Worm (Caenorhabditis elegans) whole organism, young adult: ENCODE results near the gene D2023.1.

Experiments used
- B0261.1 ChIP-seq: sonication (generic microtip); optimal IDR thresholded peaks from 2 replicates; lab custom pipeline; 2016; ENCODE audit warnings: mild to moderate bottlenecking, missing genetic modification characterization, moderate library complexity, missing compliant biosample characterization
- C06A6.2 ChIP-seq: fragments of 200-800 bp; sonication (Bioruptor generic); conservative IDR thresholded peaks from 2 replicates; pipeline ENCODE4 v1.3.6; 2022; ENCODE audit warnings: missing genetic modification characterization, missing compliant biosample characterization
- D2030.7 ChIP-seq: fragments of 200-800 bp; sonication (Bioruptor generic); IDR thresholded peaks from 2 replicates; pipeline ENCODE4 v1.3.6; 2022; ENCODE audit warnings: missing genetic modification reagents, missing genetic modification characterization, missing compliant biosample characterization
- F22D6.2 ChIP-seq: sonication (generic microtip); optimal IDR thresholded peaks from 2 replicates; lab custom pipeline; 2016; ENCODE audit warnings: mild to moderate bottlenecking, missing genetic modification characterization, missing compliant biosample characterization
- F23B12.7 ChIP-seq: sonication (generic microtip); optimal IDR thresholded peaks from 2 replicates; lab custom pipeline; 2017; ENCODE audit warnings: missing genetic modification characterization, mild to moderate bottlenecking, missing compliant biosample characterization, antibody characterized with exemption, moderate library complexity; ENCODE audit not compliant: insufficient read depth
- K12H6.12 ChIP-seq: fragments of 200-800 bp; sonication (Bioruptor generic); optimal IDR thresholded peaks from 2 replicates; lab custom pipeline; 2018; ENCODE audit warnings: mild to moderate bottlenecking, missing genetic modification characterization, missing compliant biosample characterization
- T07F8.4 ChIP-seq: sonication (generic microtip); optimal IDR thresholded peaks from 2 replicates; lab custom pipeline; 2016; ENCODE audit warnings: mild to moderate bottlenecking, missing genetic modification characterization, moderate library complexity, missing compliant biosample characterization
- Y53F4B.3 ChIP-seq: fragments of 200-800 bp; sonication (Bioruptor generic); IDR thresholded peaks from 2 replicates; pipeline ENCODE4 v1.3.6; 2022; ENCODE audit warnings: missing genetic modification reagents, missing genetic modification characterization, missing compliant biosample characterization
- akir-1 ChIP-seq: fragments of 200-800 bp; sonication (Bioruptor generic); optimal IDR thresholded peaks from 2 replicates; lab custom pipeline; 2018; ENCODE audit warnings: mild to moderate bottlenecking, missing genetic modification characterization, moderate library complexity, missing compliant biosample characterization
- aptf-3 ChIP-seq: fragments of 200-800 bp; sonication (Bioruptor generic); IDR thresholded peaks from 2 replicates; pipeline ENCODE4 v1.3.6; 2022; ENCODE audit warnings: missing genetic modification characterization, missing compliant biosample characterization
- atf-7 ChIP-seq: sonication (generic microtip); optimal IDR thresholded peaks from 2 replicates; lab custom pipeline; 2017; ENCODE audit warnings: mild to moderate bottlenecking, missing genetic modification characterization, missing compliant biosample characterization
- cebp-1 ChIP-seq, 2 experiments: fragments of 200-800 bp in 1 of 2; sonication (Bioruptor generic) in 1 of 2; sonication (generic microtip) in 1 of 2; IDR thresholded peaks in 1 of 2; optimal IDR thresholded peaks in 1 of 2; 2 replicates each; pipeline versions ENCODE4 v1.3.6 to Lab custom; 2017 to 2022; ENCODE audit warnings: missing compliant biosample characterization in 2 of 2, missing genetic modification characterization in 2 of 2, mild to moderate bottlenecking in 1 of 2, missing genetic modification reagents in 1 of 2, moderate library complexity in 1 of 2
- ceh-58 ChIP-seq: fragments of 200-800 bp; sonication (Bioruptor generic); IDR thresholded peaks from 2 replicates; pipeline ENCODE4 v1.3.6; 2022; ENCODE audit warnings: missing genetic modification characterization, missing compliant biosample characterization
- ceh-91 ChIP-seq: fragments of 200-800 bp; sonication (Bioruptor generic); IDR thresholded peaks from 2 replicates; pipeline ENCODE4 v1.3.6; 2022; ENCODE audit warnings: missing genetic modification reagents, missing genetic modification characterization, missing compliant biosample characterization
- chd-7 ChIP-seq: sonication (generic microtip); optimal IDR thresholded peaks from 2 replicates; lab custom pipeline; 2016; ENCODE audit warnings: mild to moderate bottlenecking, missing genetic modification characterization, moderate library complexity, missing compliant biosample characterization
- dpff-1 ChIP-seq: sonication (generic microtip); optimal IDR thresholded peaks from 2 replicates; lab custom pipeline; 2017; ENCODE audit warnings: mild to moderate bottlenecking, missing genetic modification characterization, missing compliant biosample characterization
- egl-44 ChIP-seq: fragments of 200-800 bp; sonication (Bioruptor generic); IDR thresholded peaks from 2 replicates; pipeline ENCODE4 v1.3.6; 2022; ENCODE audit warnings: missing genetic modification reagents, missing genetic modification characterization, missing compliant biosample characterization
- ets-4 ChIP-seq: fragments of 200-800 bp; sonication (Bioruptor generic); optimal IDR thresholded peaks from 2 replicates; lab custom pipeline; 2018; ENCODE audit warnings: mild to moderate bottlenecking, missing genetic modification characterization, missing compliant biosample characterization
- fkh-3 ChIP-seq: sonication (generic microtip); optimal IDR thresholded peaks from 2 replicates; lab custom pipeline; 2016; ENCODE audit warnings: mild to moderate bottlenecking, missing genetic modification characterization, missing compliant biosample characterization
- hsf-1 ChIP-seq: fragments of 200-800 bp; sonication (Bioruptor generic); IDR thresholded peaks from 2 replicates; pipeline ENCODE4 v1.3.6; 2022; ENCODE audit warnings: missing genetic modification reagents, missing genetic modification characterization, missing compliant biosample characterization
- let-526 ChIP-seq: fragments of 200-800 bp; sonication (Bioruptor generic); IDR thresholded peaks from 2 replicates; pipeline ENCODE4 v1.3.6; 2022; ENCODE audit warnings: missing genetic modification reagents, missing genetic modification characterization, missing compliant biosample characterization
- lin-26 ChIP-seq: fragments of 200-800 bp; sonication (Bioruptor generic); IDR thresholded peaks from 2 replicates; pipeline ENCODE4 v1.3.6; 2022; ENCODE audit warnings: missing genetic modification reagents, missing genetic modification characterization, missing compliant biosample characterization
- lin-54 ChIP-seq: fragments of 200-800 bp; sonication (Bioruptor generic); optimal IDR thresholded peaks from 2 replicates; lab custom pipeline; 2018; ENCODE audit warnings: mild to moderate bottlenecking, missing genetic modification characterization, missing compliant biosample characterization
- lsy-27 ChIP-seq: sonication (generic microtip); optimal IDR thresholded peaks from 2 replicates; lab custom pipeline; 2017; ENCODE audit warnings: missing genetic modification characterization, mild to moderate bottlenecking, missing compliant biosample characterization, antibody characterized with exemption, missing genotype, borderline replicate concordance; ENCODE audit not compliant: insufficient read depth
- madf-10 ChIP-seq: sonication (generic microtip); optimal IDR thresholded peaks from 2 replicates; lab custom pipeline; 2016; ENCODE audit warnings: mild to moderate bottlenecking, missing genetic modification characterization, missing compliant biosample characterization
- madf-3 ChIP-seq: fragments of 200-800 bp; sonication (Bioruptor generic); IDR thresholded peaks from 2 replicates; pipeline ENCODE4 v1.3.6; 2022; ENCODE audit warnings: missing genetic modification reagents, missing genetic modification characterization, missing compliant biosample characterization
- madf-8 ChIP-seq: fragments of 200-800 bp; sonication (Bioruptor generic); conservative IDR thresholded peaks from 2 replicates; pipeline ENCODE4 v1.3.6; 2022; ENCODE audit warnings: missing genetic modification reagents, missing genetic modification characterization, missing compliant biosample characterization
- mcd-1 ChIP-seq: fragments of 200-800 bp; sonication (Bioruptor generic); IDR thresholded peaks from 2 replicates; pipeline ENCODE4 v1.3.6; 2022; ENCODE audit warnings: missing genetic modification reagents, missing genetic modification characterization, missing compliant biosample characterization
- mel-28 ChIP-seq: sonication (generic microtip); optimal IDR thresholded peaks from 2 replicates; lab custom pipeline; 2016; ENCODE audit warnings: borderline replicate concordance, mild to moderate bottlenecking, missing genetic modification characterization, missing compliant biosample characterization
- mes-4 ChIP-seq: sonication (generic microtip); optimal IDR thresholded peaks from 2 replicates; lab custom pipeline; 2016; ENCODE audit warnings: missing genotype, missing genetic modification characterization, missing compliant biosample characterization
- nfyb-1 ChIP-seq: fragments of 200-800 bp; sonication (Bioruptor generic); IDR thresholded peaks from 2 replicates; pipeline ENCODE4 v1.3.6; 2022; ENCODE audit warnings: missing genetic modification reagents, missing genetic modification characterization, missing compliant biosample characterization
- nhr-80 ChIP-seq: sonication (generic microtip); optimal IDR thresholded peaks from 2 replicates; lab custom pipeline; 2016; ENCODE audit warnings: missing genetic modification characterization, missing compliant biosample characterization
- nhr-90 ChIP-seq: sonication (generic microtip); optimal IDR thresholded peaks from 2 replicates; lab custom pipeline; 2016; ENCODE audit warnings: missing genotype, mild to moderate bottlenecking, missing genetic modification characterization, missing compliant biosample characterization
- repo-1 ChIP-seq: sonication (generic microtip); optimal IDR thresholded peaks from 2 replicates; lab custom pipeline; 2017; ENCODE audit warnings: mild to moderate bottlenecking, missing genetic modification characterization, missing compliant biosample characterization
- snpc-1.3 ChIP-seq: sonication (generic microtip); optimal IDR thresholded peaks from 2 replicates; lab custom pipeline; 2017; ENCODE audit warnings: missing genetic modification characterization, mild to moderate bottlenecking, missing compliant biosample characterization, antibody characterized with exemption, moderate library complexity, missing genotype, missing genetic modification reagents; ENCODE audit not compliant: insufficient read depth
- unc-130 ChIP-seq: sonication (generic microtip); optimal IDR thresholded peaks from 2 replicates; lab custom pipeline; 2016; ENCODE audit warnings: missing genetic modification reagents, missing genetic modification characterization, missing compliant biosample characterization
- xnd-1 ChIP-seq: sonication (generic microtip); optimal IDR thresholded peaks from 2 replicates; lab custom pipeline; 2016; ENCODE audit warnings: missing genotype, missing genetic modification reagents, missing genetic modification characterization, missing compliant biosample characterization
- zim-3 ChIP-seq: sonication (generic microtip); optimal IDR thresholded peaks from 2 replicates; lab custom pipeline; 2017; ENCODE audit warnings: mild to moderate bottlenecking, missing genetic modification characterization, moderate library complexity, missing compliant biosample characterization
- ztf-18 ChIP-seq: sonication (generic microtip); optimal IDR thresholded peaks from 2 replicates; lab custom pipeline; 2016; ENCODE audit warnings: missing genotype, mild to moderate bottlenecking, missing genetic modification characterization, missing compliant biosample characterization
- ztf-22 ChIP-seq: fragments of 200-800 bp; sonication (Bioruptor generic); optimal IDR thresholded peaks from 2 replicates; lab custom pipeline; 2018; ENCODE audit warnings: mild to moderate bottlenecking, missing genetic modification characterization, moderate library complexity, missing compliant biosample characterization

Gene D2023.1

DNA sequence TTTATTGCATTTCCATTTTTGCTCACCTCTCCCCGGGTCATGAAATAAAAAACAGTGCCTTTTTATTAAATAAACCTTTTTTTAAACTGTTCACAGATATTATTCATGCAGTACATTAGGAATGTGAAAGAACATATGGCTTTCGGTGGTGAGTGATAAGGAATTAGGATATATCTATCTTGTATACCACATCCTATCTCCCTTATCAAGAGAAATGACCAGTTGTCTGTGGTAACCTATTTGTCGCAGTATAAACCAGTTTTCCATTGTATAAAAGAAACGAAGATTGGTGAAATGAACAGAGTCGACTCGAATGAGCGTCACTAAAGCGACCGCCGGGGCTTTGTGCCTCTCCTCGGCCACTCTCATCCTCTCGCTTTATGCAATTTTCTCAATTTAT is 39.9 kb downstream of the D2023.1 start, which contains the start of gene col-158:
Gene col-158, plus strand, starts transcription at position 301 of the 400 bp plus-strand sequence.
- TF ChIP-seq snpc-1.3 (tag; lab: Kevin White, UChicago) (no peak), repo-1 (tag; lab: Kevin White, UChicago) (no peak), chd-7 (tag; lab: Kevin White, UChicago) (no peak)
- TF ChIP-seq, all 124 proteins: peak for 0

DNA sequence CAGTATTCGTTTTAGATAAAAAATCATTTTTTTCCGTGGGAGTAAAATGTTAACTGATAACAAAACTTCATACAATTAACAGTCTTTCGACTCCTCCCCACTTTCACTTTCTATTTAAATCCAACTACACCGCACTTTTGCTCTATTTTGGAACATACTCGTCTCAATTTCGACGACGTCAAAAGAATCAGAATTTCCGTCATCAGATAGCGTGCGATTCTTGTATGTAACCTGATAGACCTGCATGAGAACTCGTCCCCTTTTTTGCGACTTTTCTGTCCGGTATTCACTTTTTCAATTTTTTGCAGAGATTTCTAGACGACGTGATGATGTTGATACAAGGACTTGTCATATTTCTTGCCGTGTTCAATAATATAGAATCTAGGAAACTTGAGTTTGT is 44.0 kb downstream of the D2023.1 start, which contains the start of gene pho-8:
Gene pho-8, plus strand, starts transcription at position 301 of the 400 bp plus-strand sequence.
- no peak for TF ChIP-seq zim-3 (tag; lab: Kevin White, UChicago)
- no peak for TF ChIP-seq hsf-1 (GFP tag; lab: Robert Waterston, UW)
- no peak for TF ChIP-seq akir-1 (GFP tag; lab: Kevin White, UChicago)
- no peak for TF ChIP-seq dpff-1
- no peak for TF ChIP-seq snpc-1.3 (tag; lab: Kevin White, UChicago)
- TF ChIP-seq mcd-1 (GFP tag; lab: Robert Waterston, UW), result no peak
- no peak for TF ChIP-seq D2030.7 (GFP tag; lab: Robert Waterston, UW)
- TF ChIP-seq mel-28 (tag; lab: Kevin White, UChicago), result no peak
- no peak for TF ChIP-seq B0261.1 (tag; lab: Kevin White, UChicago)
- no peak for TF ChIP-seq egl-44 (GFP tag; lab: Robert Waterston, UW)
- TF ChIP-seq xnd-1 (tag; lab: Kevin White, UChicago), result no peak
- TF ChIP-seq let-526, result no peak
- TF ChIP-seq cebp-1 (GFP tag; IDR thresholded peaks at IDR 0.05; lab: Robert Waterston, UW), result no peak
- no peak for TF ChIP-seq cebp-1 (tag; optimal IDR thresholded peaks at IDR 0.05; lab: Kevin White, UChicago)
- TF ChIP-seq, all 124 proteins: peak for 0

DNA sequence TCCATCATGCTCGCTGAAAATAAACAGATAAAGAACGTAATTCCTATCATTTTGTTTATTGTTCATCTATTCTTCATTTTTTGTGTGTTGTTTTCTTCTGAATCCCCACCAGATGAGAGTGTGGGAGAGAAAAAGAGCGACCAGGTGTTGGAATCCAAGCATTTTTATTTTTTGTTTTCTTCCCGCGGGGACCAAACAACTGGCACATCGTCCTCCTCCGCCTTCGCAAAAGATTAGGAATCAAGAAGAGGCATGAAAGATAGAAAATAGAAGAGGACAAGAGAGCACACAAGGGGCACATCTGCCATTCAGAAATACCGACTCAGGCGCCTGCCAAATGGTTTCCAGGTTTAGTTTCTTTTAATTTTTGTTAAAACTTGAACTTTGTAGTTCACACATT is 46.7 kb downstream of the D2023.1 start, which contains the start of gene R13H4.2:
Gene R13H4.2, plus strand, starts transcription at position 319 of the 400 bp plus-strand sequence.
- TF ChIP-seq aptf-3 (GFP tag; lab: Robert Waterston, UW) (no peak), mcd-1 (GFP tag; lab: Robert Waterston, UW) (no peak), mes-4 (tag; lab: Kevin White, UChicago) (no peak), C06A6.2 (GFP tag; lab: Robert Waterston, UW) (no peak), K12H6.12 (tag; lab: Kevin White, UChicago) (peak; percentile 10)

DNA sequence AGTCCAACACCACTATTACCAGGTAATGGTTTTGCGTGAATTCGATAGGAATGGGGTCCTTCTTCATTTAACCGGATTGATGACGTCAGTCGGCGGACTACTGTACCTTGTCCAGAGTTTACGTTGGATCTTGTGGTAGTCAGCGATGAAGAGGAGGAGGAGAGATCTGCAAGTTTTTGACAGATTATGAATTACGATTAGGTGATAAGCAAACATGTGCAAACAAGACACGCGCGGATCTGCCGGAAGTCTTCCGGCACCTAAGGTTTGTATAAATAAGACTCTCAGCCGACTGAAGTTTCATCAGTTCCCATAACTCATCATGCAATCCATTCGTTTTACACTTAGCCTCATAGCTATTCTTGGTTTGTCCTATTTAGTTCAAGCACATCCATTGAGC is 49.9 kb downstream of the D2023.1 start, which contains the start of gene idpb-5:
Gene idpb-5, plus strand, starts transcription at position 301 of the 400 bp plus-strand sequence.
- no peak for TF ChIP-seq lsy-27
- TF ChIP-seq madf-8 (GFP tag; lab: Robert Waterston, UW), result no peak
- TF ChIP-seq lin-26 (GFP tag; lab: Robert Waterston, UW), result no peak
- no peak for TF ChIP-seq ets-4
- TF ChIP-seq nhr-80 (tag; lab: Kevin White, UChicago), result no peak
- TF ChIP-seq F22D6.2 (tag; lab: Kevin White, UChicago), result no peak
- no peak for TF ChIP-seq ztf-18 (tag; lab: Kevin White, UChicago)

DNA sequence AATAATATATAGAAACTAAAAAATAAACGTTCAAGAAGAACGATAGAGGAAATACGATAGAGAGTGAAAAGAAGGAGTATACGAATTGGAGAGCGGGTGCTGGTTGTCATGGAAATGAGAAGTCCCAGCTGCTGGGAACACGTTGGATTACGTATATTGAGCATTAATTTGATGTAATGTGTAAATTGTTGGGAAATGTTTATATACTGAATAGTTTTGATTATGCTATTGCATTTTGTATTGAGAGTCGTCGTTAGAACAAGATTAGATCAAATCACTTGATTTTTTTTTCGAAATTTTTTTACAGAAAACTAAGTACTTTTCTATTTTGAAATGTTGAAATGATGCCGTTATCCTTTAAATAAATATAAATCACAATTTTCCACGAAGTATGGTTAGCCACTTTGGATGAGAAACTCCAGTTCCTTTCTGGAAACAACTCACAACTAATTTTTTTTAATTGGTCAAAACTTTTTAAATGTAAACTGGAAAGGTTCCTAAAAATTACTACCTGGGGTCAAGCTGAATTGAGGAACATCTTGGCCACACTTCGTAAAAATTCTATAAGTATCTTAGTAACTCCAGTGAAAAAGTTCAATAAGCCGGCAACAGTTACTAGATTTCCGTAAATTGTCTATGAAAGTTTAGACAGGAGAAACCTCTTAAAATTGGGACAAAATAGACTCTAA is 54.5 kb downstream of the D2023.1 start, which contains the start of gene nphp-4:
Gene nphp-4, minus strand, starts transcription at position 51 of the 689 bp plus-strand sequence.
- TF ChIP-seq unc-130 (GFP tag; lab: Kevin White, UChicago), result no peak
- TF ChIP-seq fkh-3 (tag; lab: Kevin White, UChicago), result no peak
- TF ChIP-seq ceh-58, result no peak
- no peak for TF ChIP-seq ztf-22 (GFP tag; lab: Kevin White, UChicago)
- no peak for TF ChIP-seq lin-54
- no peak for TF ChIP-seq atf-7 (tag; lab: Kevin White, UChicago)
- TF ChIP-seq T07F8.4, result no peak
- TF ChIP-seq madf-10 (tag; lab: Kevin White, UChicago), result no peak
- TF ChIP-seq F23B12.7 (tag; lab: Kevin White, UChicago), result no peak
- no peak for TF ChIP-seq hsf-1 (GFP tag; lab: Robert Waterston, UW)
- no peak for TF ChIP-seq F22D6.2 (tag; lab: Kevin White, UChicago)
- TF ChIP-seq nfyb-1, result no peak
- no peak for TF ChIP-seq Y53F4B.3 (GFP tag; lab: Robert Waterston, UW)
- TF ChIP-seq nhr-90 (tag; lab: Kevin White, UChicago), result no peak
- no peak for TF ChIP-seq ceh-91 (GFP tag; lab: Robert Waterston, UW)
- no peak for TF ChIP-seq K12H6.12 (tag; lab: Kevin White, UChicago)
- no peak for TF ChIP-seq madf-3 (GFP tag; lab: Robert Waterston, UW)
